Fruit fly (Drosophila melanogaster) whole organism, embryonic: ENCODE data around the gene Sirt6.

Experiments
- Abd-B ChIP-seq: fragments of 200-800 bp; sonication (Bioruptor generic); optimal IDR thresholded peaks from 2 replicates; lab custom pipeline; 2018; ENCODE audit warnings: missing biosample characterization, mild to moderate bottlenecking, missing genetic modification characterization, moderate library complexity
- BEAF-32 ChIP-seq: fragments of 200-800 bp; sonication (Bioruptor generic); optimal IDR thresholded peaks from 3 replicates; lab custom pipeline; 2017; ENCODE audit warnings: missing biosample characterization, missing genetic modification characterization, mild to moderate bottlenecking, moderate library complexity, missing genetic modification reagents
- CG1024 ChIP-seq: fragments of 200-800 bp; sonication (Bioruptor generic); IDR thresholded peaks from 2 replicates; pipeline ENCODE4 v1.3.6; 2022; ENCODE audit warnings: missing biosample characterization, missing genetic modification characterization
- CG10431 ChIP-seq: fragments of 200-800 bp; sonication (Bioruptor generic); optimal IDR thresholded peaks from 3 replicates; lab custom pipeline; 2018; ENCODE audit warnings: missing biosample characterization, mild to moderate bottlenecking, missing genetic modification characterization
- CG10959 ChIP-seq: fragments of 200-800 bp; sonication (Bioruptor generic); IDR thresholded peaks from 2 replicates; pipeline ENCODE4 v1.3.6; 2022; ENCODE audit warnings: missing biosample characterization, missing genetic modification characterization
- CG14860 ChIP-seq: fragments of 200-800 bp; sonication (Bioruptor generic); IDR thresholded peaks from 3 replicates; pipeline ENCODE4 v1.3.6; 2022; ENCODE audit warnings: missing biosample characterization, missing genetic modification characterization; ENCODE audit not compliant: partially characterized antibody
- CG15479 ChIP-seq: fragments of 200-800 bp; sonication (Bioruptor generic); optimal IDR thresholded peaks from 3 replicates; lab custom pipeline; 2019; ENCODE audit warnings: missing biosample characterization, mild to moderate bottlenecking, missing genetic modification characterization, moderate library complexity
- CG15696 ChIP-seq: fragments of 200-800 bp; sonication (Bioruptor generic); optimal IDR thresholded peaks from 2 replicates; lab custom pipeline; 2019; ENCODE audit warnings: missing biosample characterization, mild to moderate bottlenecking, missing genetic modification characterization, moderate library complexity
- CG1602 ChIP-seq: fragments of 200-800 bp; sonication (Bioruptor generic); optimal IDR thresholded peaks from 3 replicates; lab custom pipeline; 2016; ENCODE audit warnings: missing biosample characterization, missing genetic modification characterization
- CG17186 ChIP-seq: fragments of 200-800 bp; sonication (Bioruptor generic); optimal IDR thresholded peaks from 3 replicates; lab custom pipeline; 2017; ENCODE audit warnings: missing biosample characterization, missing genetic modification reagents, missing genetic modification characterization
- CG2116 ChIP-seq: fragments of 200-800 bp; sonication (Bioruptor generic); optimal IDR thresholded peaks from 3 replicates; lab custom pipeline; 2018; ENCODE audit warnings: missing biosample characterization, mild to moderate bottlenecking, missing genetic modification characterization
- CG4360 ChIP-seq: fragments of 200-800 bp; sonication (Bioruptor generic); IDR thresholded peaks from 2 replicates; pipeline ENCODE4 v1.3.6; 2022; ENCODE audit warnings: missing biosample characterization, missing genetic modification characterization
- CkIIα-i1 ChIP-seq: fragments of 200-800 bp; sonication (Bioruptor generic); IDR thresholded peaks from 2 replicates; pipeline ENCODE4 v1.3.6; 2022; ENCODE audit warnings: missing biosample characterization, missing genetic modification characterization
- D19A ChIP-seq: fragments of 200-800 bp; optimal IDR thresholded peaks from 3 replicates; lab custom pipeline; 2019; ENCODE audit warnings: missing biosample characterization, mild to moderate bottlenecking, missing genetic modification characterization, moderate library complexity
- D19B ChIP-seq: fragments of 200-800 bp; sonication (Bioruptor generic); optimal IDR thresholded peaks from 2 replicates; lab custom pipeline; 2017; ENCODE audit warnings: missing biosample characterization, mild to moderate bottlenecking, missing genetic modification characterization
- Fer2 ChIP-seq: fragments of 200-800 bp; sonication (Bioruptor generic); optimal IDR thresholded peaks from 2 replicates; lab custom pipeline; 2018; ENCODE audit warnings: missing biosample characterization, mild to moderate bottlenecking, missing genetic modification characterization, moderate library complexity
- Hr39 ChIP-seq: fragments of >200 bp; optimal IDR thresholded peaks from 2 replicates; lab custom pipeline; 2017
- Med ChIP-seq: fragments of 200-800 bp; sonication (Bioruptor generic); peaks from one replicate; lab custom pipeline; 2016; ENCODE audit warnings: missing biosample characterization, missing genetic modification characterization, mild to moderate bottlenecking, inconsistent platforms, moderate library complexity
- al ChIP-seq: fragments of 200-800 bp; sonication (Bioruptor generic); IDR thresholded peaks from 2 replicates; pipeline ENCODE4 v1.3.6; 2022; ENCODE audit warnings: missing biosample characterization, missing genetic modification characterization
- ara ChIP-seq: fragments of 200-800 bp; sonication (Bioruptor generic); IDR thresholded peaks from 2 replicates; pipeline ENCODE4 v1.3.6; 2022; ENCODE audit warnings: missing biosample characterization, missing genetic modification characterization
- bbx ChIP-seq: fragments of 200-800 bp; sonication (Bioruptor generic); IDR thresholded peaks from 2 replicates; pipeline ENCODE4 v1.3.6; 2022; ENCODE audit warnings: missing biosample characterization, missing genetic modification characterization; ENCODE audit not compliant: partially characterized antibody
- cad ChIP-seq: fragments of >200 bp; optimal IDR thresholded peaks from 2 replicates; lab custom pipeline; 2017; ENCODE audit warnings: missing biosample characterization, missing genetic modification characterization
- crol ChIP-seq: fragments of 200-800 bp; sonication (Bioruptor generic); IDR thresholded peaks from 2 replicates; pipeline ENCODE4 v1.3.6; 2022; ENCODE audit warnings: missing biosample characterization, missing genetic modification characterization
- dysf ChIP-seq: fragments of 200-800 bp; sonication (Bioruptor generic); IDR thresholded peaks from 3 replicates; pipeline ENCODE4 v1.3.6; 2022; ENCODE audit warnings: missing biosample characterization, missing genetic modification characterization
- ewg ChIP-seq: fragments of 200-800 bp; sonication (Bioruptor generic); optimal IDR thresholded peaks from 3 replicates; lab custom pipeline; 2017; ENCODE audit warnings: mild to moderate bottlenecking, missing biosample characterization, missing genetic modification reagents, missing genetic modification characterization
- gfzf ChIP-seq: fragments of 200-800 bp; sonication (Bioruptor generic); optimal IDR thresholded peaks from 2 replicates; lab custom pipeline; 2016; ENCODE audit warnings: missing biosample characterization, mild to moderate bottlenecking, missing genetic modification characterization, moderate library complexity
- ind ChIP-seq: fragments of 200-800 bp; sonication (Bioruptor generic); optimal IDR thresholded peaks from 3 replicates; lab custom pipeline; 2016; ENCODE audit warnings: missing biosample characterization, missing genetic modification characterization
- kay ChIP-seq: fragments of 200-800 bp; sonication (Bioruptor generic); optimal IDR thresholded peaks from 2 replicates; lab custom pipeline; 2016; ENCODE audit warnings: missing biosample characterization, missing genetic modification characterization
- luna ChIP-seq: fragments of 200-800 bp; sonication (Bioruptor generic); optimal IDR thresholded peaks from 2 replicates; lab custom pipeline; 2016; ENCODE audit warnings: missing biosample characterization, missing genetic modification characterization
- nmo ChIP-seq: fragments of 200-800 bp; sonication (Bioruptor generic); optimal IDR thresholded peaks from 2 replicates; lab custom pipeline; 2018; ENCODE audit warnings: missing biosample characterization, mild to moderate bottlenecking, missing genetic modification characterization, moderate library complexity
- prd ChIP-seq, 3 experiments: fragments of >200 bp in 2 of 3; fragments of 200-800 bp in 1 of 3; sonication (Bioruptor generic) in 1 of 3; optimal IDR thresholded peaks in 2 of 3; IDR thresholded peaks in 1 of 3; 2 replicates in 2 of 3; 3 replicates in 1 of 3; pipeline versions ENCODE4 v1.3.6 to Lab custom; 2017 to 2022; ENCODE audit warnings: missing biosample characterization in 1 of 3, missing genetic modification characterization in 1 of 3
- psq ChIP-seq: fragments of 200-800 bp; sonication (Bioruptor generic); optimal IDR thresholded peaks from 2 replicates; lab custom pipeline; 2017; ENCODE audit warnings: missing biosample characterization, missing genetic modification characterization
- pzg ChIP-seq: fragments of 200-800 bp; sonication (Bioruptor generic); optimal IDR thresholded peaks from 3 replicates; lab custom pipeline; 2018; ENCODE audit warnings: missing biosample characterization, mild to moderate bottlenecking, missing genetic modification characterization, moderate library complexity
- sens ChIP-seq: fragments of 200-800 bp; sonication (Bioruptor generic); peaks from one replicate; lab custom pipeline; 2016; ENCODE audit warnings: missing biosample characterization, missing genetic modification characterization
- sim ChIP-seq: fragments of 200-800 bp; sonication (Bioruptor generic); IDR thresholded peaks from 2 replicates; pipeline ENCODE4 v1.3.6; 2022; ENCODE audit warnings: missing biosample characterization, missing genetic modification characterization
- sima ChIP-seq: fragments of 200-800 bp; sonication (Bioruptor generic); optimal IDR thresholded peaks from 2 replicates; lab custom pipeline; 2016; ENCODE audit warnings: missing biosample characterization, missing genetic modification characterization
- so ChIP-seq: fragments of 200-800 bp; sonication (Bioruptor generic); IDR thresholded peaks from 3 replicates; pipeline ENCODE4 v1.3.6; 2022; ENCODE audit warnings: missing biosample characterization, missing genetic modification characterization
- ssp ChIP-seq: fragments of 200-800 bp; sonication (Bioruptor generic); IDR thresholded peaks from 2 replicates; pipeline ENCODE4 v1.3.6; 2022; ENCODE audit warnings: missing biosample characterization, missing genetic modification characterization
- tll ChIP-seq, 2 experiments: fragments of 200-800 bp in 1 of 2; fragments of >200 bp in 1 of 2; sonication (Bioruptor generic) in 1 of 2; optimal IDR thresholded peaks; 2 replicates each; lab custom pipeline; 2017 to 2019; ENCODE audit warnings: missing biosample characterization in 2 of 2, missing genetic modification characterization in 2 of 2, mild to moderate bottlenecking in 1 of 2, moderate library complexity in 1 of 2
- trem ChIP-seq: fragments of 200-800 bp; optimal IDR thresholded peaks from 3 replicates; lab custom pipeline; 2019; ENCODE audit warnings: missing biosample characterization, mild to moderate bottlenecking, missing genetic modification characterization, moderate library complexity
- vvl ChIP-seq: fragments of 200-800 bp; sonication (Bioruptor generic); IDR thresholded peaks from 2 replicates; pipeline ENCODE4 v1.3.6; 2022; ENCODE audit warnings: missing biosample characterization, missing genetic modification characterization
- zen ChIP-seq: fragments of 200-800 bp; sonication (Bioruptor generic); optimal IDR thresholded peaks from 3 replicates; lab custom pipeline; 2018; ENCODE audit warnings: missing biosample characterization, mild to moderate bottlenecking, missing genetic modification characterization, moderate library complexity
- zen2 ChIP-seq: fragments of 200-800 bp; sonication (Bioruptor generic); IDR thresholded peaks from 3 replicates; pipeline ENCODE4 v1.3.6; 2022; ENCODE audit warnings: missing biosample characterization, missing genetic modification characterization; ENCODE audit not compliant: partially characterized antibody

Gene Sirt6

dm6 chr3R:10225390-10225789 lies 36.3 kb downstream of the Sirt6 start, which contains the start of gene CG42795 (continued):
- TF ChIP-seq CG10431 (GFP tag; lab: Kevin White, UChicago) (no peak), BEAF-32 (GFP tag; lab: Kevin White, UChicago) (no peak)

- TF ChIP-seq ewg (GFP tag; lab: Kevin White, UChicago) (peak; percentile 89), bbx (GFP tag; lab: Robert Waterston, UW) (no peak), pzg (peak; percentile 8)
Measured at dm6 chr3R:10224594-10224993, 37.1 kb downstream of the Sirt6 start, which contains the start of the genes CG12817 and CG34107. Gene CG12817, minus strand, starts transcription at chr3R:10224725. Gene CG34107, plus strand, starts transcription at chr3R:10224909.

- no peak for TF ChIP-seq prd (optimal IDR thresholded peaks at IDR 0.05; lab: Kevin White, UChicago)
- TF ChIP-seq prd (GFP tag; IDR thresholded peaks at IDR 0.05; lab: Robert Waterston, UW): 0 out of 3 replicates have a peak, but pooled peaks have one; percentile 30
- TF ChIP-seq zen (tag; lab: Kevin White, UChicago): peak; percentile 95
- TF ChIP-seq CG10959 (GFP tag; lab: Robert Waterston, UW): no peak
- no peak for TF ChIP-seq Abd-B (GFP tag; lab: Kevin White, UChicago)
- TF ChIP-seq CG15479 (GFP tag; lab: Kevin White, UChicago): peak; percentile 85
- peak in 1 of 2 experiments; percentile 49 for TF ChIP-seq tll (GFP tag; optimal IDR thresholded peaks at IDR 0.05; lab: Kevin White, UChicago)
- peak; percentile 69 for TF ChIP-seq cad (GFP tag; lab: Kevin White, UChicago)
Measured at dm6 chr3R:10222416-10222815, 39.2 kb downstream of the Sirt6 start, which contains the start of gene CG12420. Gene CG12420, plus strand, starts transcription at chr3R:10222698.

DNA sequence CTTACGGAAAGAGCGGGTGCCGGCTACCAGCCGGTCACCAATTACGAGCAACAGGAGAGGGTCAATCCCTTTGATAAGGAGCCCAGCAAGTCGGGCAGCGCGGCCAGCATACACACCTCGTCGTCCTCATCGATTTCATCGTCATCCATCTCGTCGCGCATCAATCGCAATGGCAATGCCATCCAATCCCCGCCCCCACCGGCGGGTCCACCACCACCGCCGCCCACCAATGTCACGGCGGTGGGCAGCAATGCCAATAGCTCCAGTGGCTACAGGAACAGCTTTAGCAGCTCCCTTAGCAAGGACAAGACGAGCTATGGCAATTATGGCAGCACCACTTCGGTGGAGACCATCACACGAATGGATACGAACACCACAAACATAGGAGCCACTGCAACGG lies 43.7 kb downstream of the Sirt6 start:
- TF ChIP-seq ind (GFP tag; lab: Kevin White, UChicago) (no peak), Hr39 (lab: Kevin White, UChicago) (peak; percentile 12)

DNA sequence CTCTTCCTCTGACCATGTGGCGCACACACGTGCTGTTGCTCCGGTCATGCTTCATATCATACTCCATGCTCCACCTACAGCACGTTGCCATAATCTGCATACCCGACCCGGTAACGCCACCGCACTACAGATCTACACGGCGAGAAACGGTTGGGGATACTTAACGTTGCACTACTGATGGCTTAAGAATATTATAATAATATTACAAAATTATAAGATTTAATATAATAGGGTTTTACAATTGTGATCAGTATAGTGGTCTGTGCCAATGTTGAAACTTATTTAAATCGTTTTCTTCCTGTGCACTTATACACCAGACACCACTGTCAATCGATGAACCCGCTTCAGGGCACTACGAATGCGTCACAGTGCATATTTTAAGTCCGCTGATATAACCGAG lies 48.2 kb downstream of the Sirt6 start:
- TF ChIP-seq CkIIα-i1 (GFP tag; lab: Robert Waterston, UW) (0 out of 2 replicates have a peak, but pooled peaks have one; percentile 12), ssp (GFP tag; lab: Robert Waterston, UW) (peak; percentile 70), crol (GFP tag; lab: Robert Waterston, UW) (no peak), gfzf (no peak), kay (peak; percentile 26), Med (GFP tag; lab: Kevin White, UChicago) (peak; percentile 59), CG2116 (GFP tag; lab: Kevin White, UChicago) (no peak), CG1602 (GFP tag; lab: Kevin White, UChicago) (peak; percentile 60), trem (tag; lab: Kevin White, UChicago) (no peak), CG17186 (peak; percentile 5), nmo (GFP tag; lab: Kevin White, UChicago) (peak; percentile 82), al (GFP tag; lab: Robert Waterston, UW) (no peak), CG14860 (GFP tag; lab: Robert Waterston, UW) (no peak), sens (GFP tag; lab: Kevin White, UChicago) (peak; percentile 80), dysf (GFP tag; lab: Robert Waterston, UW) (peak; percentile 81), Fer2 (tag; lab: Kevin White, UChicago) (no peak), D19B (GFP tag; lab: Kevin White, UChicago) (no peak), so (GFP tag; lab: Robert Waterston, UW) (peak; percentile 67; the same call in 1 of the 3 replicates), CG1024 (peak; percentile 64; the same call in 1 of the 2 replicates), CG15696 (tag; lab: Kevin White, UChicago) (no peak), D19A (tag; lab: Kevin White, UChicago) (peak; percentile 63), sim (GFP tag; lab: Robert Waterston, UW) (peak; percentile 18; the same call in 1 of the 2 replicates), zen2 (GFP tag; lab: Robert Waterston, UW) (no peak), ara (GFP tag; lab: Robert Waterston, UW) (peak; percentile 77), psq (GFP tag; lab: Kevin White, UChicago) (no peak), CG4360 (GFP tag; lab: Robert Waterston, UW) (0 out of 2 replicates have a peak, but pooled peaks have one; percentile 51), vvl (peak; percentile 89), sima (GFP tag; lab: Kevin White, UChicago) (no peak), luna (GFP tag; lab: Kevin White, UChicago) (no peak)
